Worm (Caenorhabditis elegans): ENCODE data around the gene R05F9.7.

The R05F9.7 gene

DNA sequence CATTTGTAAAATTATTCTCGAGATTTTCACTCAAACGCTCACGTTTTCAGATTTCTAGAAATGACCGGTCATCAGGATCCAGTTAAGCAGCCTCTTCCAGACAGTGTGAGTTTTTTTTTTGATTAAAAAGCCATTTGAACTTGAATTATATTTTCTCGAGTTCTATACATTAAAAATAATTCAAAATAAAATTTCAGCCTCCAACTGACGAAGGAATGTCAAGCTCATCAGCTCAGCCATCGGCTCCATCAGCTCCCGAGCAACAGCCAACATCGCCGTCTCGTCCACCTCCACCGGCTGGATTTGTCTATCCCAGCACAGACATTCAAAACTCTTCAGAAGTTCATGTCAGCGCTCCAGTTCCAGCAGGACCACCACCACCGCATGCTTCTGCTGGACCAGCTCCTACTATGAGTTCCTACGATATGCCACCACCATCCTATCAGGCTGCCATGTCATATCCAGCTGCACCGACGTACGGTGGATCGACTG is 28.2 kb upstream of the R05F9.7 start, which contains the start of gene F11G11.5 (continued):
- TF ChIP-seq rec-8 (tag; optimal IDR thresholded peaks at IDR 0.05), result no peak
- TF ChIP-seq nhr-179 (tag; optimal IDR thresholded peaks at IDR 0.05), result no peak
- TF ChIP-seq sdz-38 (tag; optimal IDR thresholded peaks at IDR 0.05), result no peak
- TF ChIP-seq zfh-2 (GFP tag; conservative IDR thresholded peaks at IDR 0.05), result peak; percentile 86
- TF ChIP-seq tlf-1 (GFP tag; optimal IDR thresholded peaks at IDR 0.05), result peak; percentile 16
- TF ChIP-seq nfyb-1 (GFP tag; IDR thresholded peaks at IDR 0.05), result peak; percentile 75; the same call in 1 of the 2 replicates
- no peak for TF ChIP-seq C17E4.6 (GFP tag; IDR thresholded peaks at IDR 0.05)
- TF ChIP-seq hmg-20 (GFP tag; IDR thresholded peaks at IDR 0.05), result no peak
- no peak for TF ChIP-seq zim-3 (tag; optimal IDR thresholded peaks at IDR 0.05)
- no peak for TF ChIP-seq F52B5.7 (tag; optimal IDR thresholded peaks at IDR 0.05)
- no peak for TF ChIP-seq K11D2.4 (GFP tag; IDR thresholded peaks at IDR 0.05)
- TF ChIP-seq ccch-3 (GFP tag; optimal IDR thresholded peaks at IDR 0.05), result no peak
- no peak for TF ChIP-seq attf-3 (GFP tag; conservative IDR thresholded peaks at IDR 0.05)
- no peak for TF ChIP-seq dpl-1 (GFP tag; optimal IDR thresholded peaks at IDR 0.05)
- peak; percentile 35; the same call in 1 of the 2 replicates for TF ChIP-seq ekl-4 (GFP tag; IDR thresholded peaks at IDR 0.05)
- no peak for TF ChIP-seq tbp1 (GFP tag; optimal IDR thresholded peaks at IDR 0.05)
- TF ChIP-seq B0261.1 (tag; optimal IDR thresholded peaks at IDR 0.05), result no peak
- no peak for TF ChIP-seq pbrm-1 (GFP tag; IDR thresholded peaks at IDR 0.05)
- TF ChIP-seq F37B4.10 (GFP tag; IDR thresholded peaks at IDR 0.05), result no peak
- TF ChIP-seq F57C9.4 (tag; optimal IDR thresholded peaks at IDR 0.05), result no peak
- no peak for TF ChIP-seq unc-62 (GFP tag; optimal IDR thresholded peaks at IDR 0.05)
- TF ChIP-seq ceh-100 (GFP tag; IDR thresholded peaks at IDR 0.05), result no peak
- no peak for TF ChIP-seq nhr-120 (GFP tag; IDR thresholded peaks at IDR 0.05)
- TF ChIP-seq Y95B8A.8 (GFP tag; IDR thresholded peaks at IDR 0.05), result no peak
- peak; percentile 8 for TF ChIP-seq atf-7 (tag; optimal IDR thresholded peaks at IDR 0.05)
- no peak for TF ChIP-seq F33H1.4 (GFP tag; IDR thresholded peaks at IDR 0.05)
- no peak for TF ChIP-seq ztf-22 (GFP tag; optimal IDR thresholded peaks at IDR 0.05)
- TF ChIP-seq B0019.2 (GFP tag; conservative IDR thresholded peaks at IDR 0.05), result no peak
- no peak for TF ChIP-seq ceh-58 (GFP tag; IDR thresholded peaks at IDR 0.05)
- no peak for TF ChIP-seq egl-18 (GFP tag; IDR thresholded peaks at IDR 0.05)
- TF ChIP-seq rcor-1 (GFP tag; IDR thresholded peaks at IDR 0.05), result no peak
- TF ChIP-seq F57A8.1 (GFP tag; optimal IDR thresholded peaks at IDR 0.05), result no peak
- TF ChIP-seq ama-1 (optimal IDR thresholded peaks at IDR 0.05), result peak; percentile 7
- no peak for TF ChIP-seq ama-1 (GFP tag; optimal IDR thresholded peaks at IDR 0.05)
- no peak for TF ChIP-seq tbx-9 (tag; optimal IDR thresholded peaks at IDR 0.05; ENCODE audit: borderline replicate concordance)
- no peak for TF ChIP-seq F55B11.4 (tag; optimal IDR thresholded peaks at IDR 0.05; ENCODE audit: borderline replicate concordance, insufficient read depth)
- TF ChIP-seq C06A6.2 (GFP tag; conservative IDR thresholded peaks at IDR 0.05), result no peak
- no peak for TF ChIP-seq let-526 (GFP tag; IDR thresholded peaks at IDR 0.05)
- no peak for TF ChIP-seq F22D6.2 (tag; optimal IDR thresholded peaks at IDR 0.05)
- peak; percentile 32 for TF ChIP-seq repo-1 (tag; optimal IDR thresholded peaks at IDR 0.05)
- no peak; the same call in 1 of the 2 replicates for TF ChIP-seq lin-26 (GFP tag; IDR thresholded peaks at IDR 0.05)
- no peak for TF ChIP-seq Y53G8AR.9 (GFP tag; conservative IDR thresholded peaks at IDR 0.05)
- no peak for TF ChIP-seq nfya-2 (GFP tag; IDR thresholded peaks at IDR 0.05)
- no peak for TF ChIP-seq nfya-1 (tag; optimal IDR thresholded peaks at IDR 0.05; ENCODE audit: borderline replicate concordance, insufficient read depth)
- no peak for TF ChIP-seq dox-1 (GFP tag; IDR thresholded peaks at IDR 0.05)
- no peak for TF ChIP-seq snpc-1.1 (tag; optimal IDR thresholded peaks at IDR 0.05; ENCODE audit: insufficient read depth)
- no peak for TF ChIP-seq sea-2 (GFP tag; IDR thresholded peaks at IDR 0.05)
- no peak for TF ChIP-seq Y79H2A.3 (GFP tag; conservative IDR thresholded peaks at IDR 0.05)

Data from whole organism, young adult.